Fruit fly (Drosophila melanogaster): ENCODE measurements around the gene CG31522.

The CG31522 gene

DNA sequence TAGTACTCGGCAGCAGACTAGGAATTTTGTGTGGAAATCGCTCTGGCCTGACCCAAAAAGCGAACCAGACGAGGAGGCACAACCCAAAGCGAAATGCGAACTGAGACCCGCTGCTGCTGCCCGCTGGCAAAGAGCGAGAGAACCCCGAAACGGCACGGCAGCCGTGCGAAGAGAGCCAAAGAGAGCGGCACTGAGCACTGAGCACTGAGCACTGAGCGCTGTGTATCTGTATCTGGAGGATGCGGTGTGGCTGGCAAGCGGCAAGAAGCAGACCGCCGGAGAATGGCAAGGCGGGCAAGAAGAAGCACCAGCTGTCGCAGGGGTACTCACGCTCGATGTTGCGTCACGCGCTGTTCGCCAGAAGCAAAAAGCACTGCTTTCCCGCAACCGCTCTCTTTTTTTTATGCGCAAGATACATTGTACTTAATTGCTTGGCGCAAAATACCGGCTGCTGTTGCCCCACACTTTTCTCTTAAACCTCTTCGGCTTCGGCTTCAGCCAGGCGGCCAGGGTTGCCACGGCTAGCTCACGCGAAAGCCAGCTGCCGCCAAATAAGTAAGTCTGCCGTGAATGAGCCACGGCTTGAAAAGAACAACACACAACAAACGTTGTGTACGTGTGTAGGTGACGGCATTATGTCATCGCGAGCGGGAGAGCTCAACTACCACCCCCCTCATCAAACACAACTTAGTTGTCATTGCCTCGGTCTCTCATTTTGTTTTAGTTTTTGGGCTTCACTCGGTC, 9.3 kb downstream of the CG31522 start (continued):
- TF ChIP-seq CG18599 (GFP tag; optimal IDR thresholded peaks at IDR 0.05) (peak; percentile 57), ash1 (GFP tag; optimal IDR thresholded peaks at IDR 0.05) (no peak), CG3065 (GFP tag; optimal IDR thresholded peaks at IDR 0.05) (no peak), CG9437 (GFP tag; optimal IDR thresholded peaks at IDR 0.05) (no peak), run (tag; optimal IDR thresholded peaks at IDR 0.05) (no peak), insv (GFP tag; optimal IDR thresholded peaks at IDR 0.05) (no peak), H15 (GFP tag; IDR thresholded peaks at IDR 0.05) (no peak), CHES-1-like (GFP tag; optimal IDR thresholded peaks at IDR 0.05) (peak; percentile 1), CG9932 (GFP tag; IDR thresholded peaks at IDR 0.05) (no peak), CG1024 (GFP tag; IDR thresholded peaks at IDR 0.05) (no peak), CG4730 (GFP tag; IDR thresholded peaks at IDR 0.05) (no peak), CG14965 (GFP tag; optimal IDR thresholded peaks at IDR 0.05; ENCODE audit: borderline replicate concordance) (no peak), fd3F (GFP tag; optimal IDR thresholded peaks at IDR 0.05) (no peak), cwo (GFP tag; optimal IDR thresholded peaks at IDR 0.05) (peak; percentile 15), Bteb2 (GFP tag; optimal IDR thresholded peaks at IDR 0.05) (no peak), CG10654 (GFP tag; optimal IDR thresholded peaks at IDR 0.05) (no peak), nau (GFP tag; optimal IDR thresholded peaks at IDR 0.05) (peak; percentile 57), psq (GFP tag; optimal IDR thresholded peaks at IDR 0.05) (no peak), Hey (tag; optimal IDR thresholded peaks at IDR 0.05) (peak; percentile 1), Dip2 (GFP tag; IDR thresholded peaks at IDR 0.05) (no peak), lmd (GFP tag; IDR thresholded peaks at IDR 0.05) (no peak), CG9876 (GFP tag; optimal IDR thresholded peaks at IDR 0.05) (no peak), B-H2 (GFP tag; optimal IDR thresholded peaks at IDR 0.05) (no peak), CG1529 (GFP tag; optimal IDR thresholded peaks at IDR 0.05) (no peak), fd96Cb (tag; optimal IDR thresholded peaks at IDR 0.05) (no peak), CG1832 (GFP tag; optimal IDR thresholded peaks at IDR 0.05) (no peak), CG8765 (GFP tag; IDR thresholded peaks at IDR 0.05) (peak; percentile 36; the same call in 1 of the 2 replicates), B-H1 (GFP tag; IDR thresholded peaks at IDR 0.05) (no peak; the same call in 2 of the 3 replicates), CTCF (GFP tag; optimal IDR thresholded peaks at IDR 0.05) (no peak), CG16863 (GFP tag; optimal IDR thresholded peaks at IDR 0.05) (no peak), CG9609 (GFP tag; optimal IDR thresholded peaks at IDR 0.05) (no peak), gro (GFP tag; optimal IDR thresholded peaks at IDR 0.05) (no peak), ab (GFP tag; optimal IDR thresholded peaks at IDR 0.05) (no peak), CG12236 (GFP tag; optimal IDR thresholded peaks at IDR 0.05) (no peak), Sry-δ (GFP tag; optimal IDR thresholded peaks at IDR 0.05) (peak; percentile 8), CG8281 (tag; optimal IDR thresholded peaks at IDR 0.05) (no peak), vfl (GFP tag; optimal IDR thresholded peaks at IDR 0.05) (no peak), CG17359 (tag; optimal IDR thresholded peaks at IDR 0.05) (no peak), Dfd (GFP tag; optimal IDR thresholded peaks at IDR 0.05) (no peak), HLHmδ (GFP tag; optimal IDR thresholded peaks at IDR 0.05) (peak; percentile 93), CG14710 (tag; optimal IDR thresholded peaks at IDR 0.05) (no peak), CG9727 (GFP tag; optimal IDR thresholded peaks at IDR 0.05) (no peak), CG1603 (tag; optimal IDR thresholded peaks at IDR 0.05) (no peak), Deaf1 (tag; optimal IDR thresholded peaks at IDR 0.05) (peak; percentile 64), Pdp1 (GFP tag; optimal IDR thresholded peaks at IDR 0.05) (peak in 1 of 2 experiments; percentile 100), CG10267 (tag; optimal IDR thresholded peaks at IDR 0.05) (no peak), CG6813 (GFP tag; optimal IDR thresholded peaks at IDR 0.05) (peak; percentile 34), schlank (tag; optimal IDR thresholded peaks at IDR 0.05) (no peak), usp (GFP tag; optimal IDR thresholded peaks at IDR 0.05) (no peak), mld (GFP tag; IDR thresholded peaks at IDR 0.05; ENCODE audit: partially characterized antibody) (no peak)
